Worm (Caenorhabditis elegans) whole organism, late embryonic: ENCODE data around the gene saeg-2.

ENCODE experiments used
- C08G9.2 ChIP-seq: sonication (generic microtip); optimal IDR thresholded peaks from 2 replicates; lab custom pipeline; 2016; ENCODE audit warnings: mild to moderate bottlenecking, missing genetic modification characterization, moderate library complexity, missing compliant biosample characterization
- K02D7.2 ChIP-seq: sonication (generic microtip); optimal IDR thresholded peaks from 2 replicates; lab custom pipeline; 2017; ENCODE audit warnings: mild to moderate bottlenecking, missing genetic modification characterization, missing compliant biosample characterization
- ama-1 ChIP-seq: fragments of 150-350 bp; optimal IDR thresholded peaks from 2 replicates; lab custom pipeline; 2014
- ceh-19 ChIP-seq: fragments of 200-800 bp; sonication (Bioruptor generic); optimal IDR thresholded peaks from 2 replicates; lab custom pipeline; 2018; ENCODE audit warnings: mild to moderate bottlenecking, missing genetic modification characterization, missing compliant biosample characterization
- ceh-22 ChIP-seq: sonication (generic microtip); optimal IDR thresholded peaks from 2 replicates; lab custom pipeline; 2017; ENCODE audit warnings: missing biosample characterization, missing genetic modification characterization
- ceh-24 ChIP-seq: sonication (generic microtip); optimal IDR thresholded peaks from 2 replicates; lab custom pipeline; 2016; ENCODE audit warnings: mild to moderate bottlenecking, missing genetic modification characterization, missing compliant biosample characterization
- ceh-31 ChIP-seq: sonication (generic microtip); optimal IDR thresholded peaks from 2 replicates; lab custom pipeline; 2016; ENCODE audit warnings: missing genetic modification characterization, missing compliant biosample characterization
- ceh-9 ChIP-seq: sonication (generic microtip); optimal IDR thresholded peaks from 2 replicates; lab custom pipeline; 2016; ENCODE audit warnings: mild to moderate bottlenecking, missing genetic modification characterization, inconsistent platforms, missing compliant biosample characterization
- dmd-4 ChIP-seq: sonication (generic microtip); optimal IDR thresholded peaks from 2 replicates; lab custom pipeline; 2016; ENCODE audit warnings: borderline replicate concordance, missing genetic modification characterization, missing compliant biosample characterization
- dve-1 ChIP-seq: sonication (generic microtip); optimal IDR thresholded peaks from 2 replicates; lab custom pipeline; 2017; ENCODE audit warnings: antibody characterized with exemption, mild to moderate bottlenecking, missing genetic modification characterization, missing compliant biosample characterization
- elt-2 ChIP-seq: sonication (generic microtip); optimal IDR thresholded peaks from 2 replicates; lab custom pipeline; 2016; ENCODE audit warnings: missing genetic modification reagents, missing genetic modification characterization, missing compliant biosample characterization
- elt-4 ChIP-seq: sonication (generic microtip); optimal IDR thresholded peaks from 2 replicates; lab custom pipeline; 2016; ENCODE audit warnings: missing genetic modification characterization, missing compliant biosample characterization
- ets-4 ChIP-seq: sonication (generic microtip); optimal IDR thresholded peaks from 2 replicates; lab custom pipeline; 2016; ENCODE audit warnings: missing genetic modification characterization, missing compliant biosample characterization
- fkh-10 ChIP-seq: fragments of 150-350 bp; optimal IDR thresholded peaks from 2 replicates; lab custom pipeline; 2014; ENCODE audit warnings: missing biosample characterization, missing genetic modification reagents, missing genetic modification characterization
- fkh-6 ChIP-seq: sonication (generic microtip); optimal IDR thresholded peaks from 2 replicates; lab custom pipeline; 2016; ENCODE audit warnings: missing genetic modification characterization, missing compliant biosample characterization
- gmeb-2 ChIP-seq: sonication (generic microtip); optimal IDR thresholded peaks from 2 replicates; lab custom pipeline; 2016; ENCODE audit warnings: missing genetic modification characterization, inconsistent platforms, missing compliant biosample characterization
- hlh-13 ChIP-seq: fragments of 200-800 bp; sonication (Bioruptor generic); optimal IDR thresholded peaks from 2 replicates; lab custom pipeline; 2018; ENCODE audit warnings: mild to moderate bottlenecking, missing genetic modification characterization, missing compliant biosample characterization
- hlh-30 ChIP-seq: sonication (generic microtip); optimal IDR thresholded peaks from 2 replicates; lab custom pipeline; 2017; ENCODE audit warnings: antibody characterized with exemption, missing genetic modification characterization, missing compliant biosample characterization; ENCODE audit not compliant: insufficient read depth
- hlh-6 ChIP-seq: sonication (generic microtip); optimal IDR thresholded peaks from 2 replicates; lab custom pipeline; 2016; ENCODE audit warnings: missing genotype, missing genetic modification characterization, missing compliant biosample characterization
- lim-6 ChIP-seq: sonication (generic microtip); optimal IDR thresholded peaks from 2 replicates; lab custom pipeline; 2016; ENCODE audit warnings: missing genetic modification characterization, missing compliant biosample characterization
- nfya-1 ChIP-seq: sonication (generic microtip); optimal IDR thresholded peaks from 2 replicates; lab custom pipeline; 2017; ENCODE audit warnings: missing genetic modification characterization, mild to moderate bottlenecking, missing compliant biosample characterization, antibody characterized with exemption, moderate library complexity
- nhr-232 ChIP-seq: sonication (generic microtip); optimal IDR thresholded peaks from 2 replicates; lab custom pipeline; 2016; ENCODE audit warnings: missing genetic modification characterization, missing compliant biosample characterization
- pat-9 ChIP-seq: fragments of 200-800 bp; sonication (Bioruptor generic); optimal IDR thresholded peaks from 2 replicates; lab custom pipeline; 2018; ENCODE audit warnings: mild to moderate bottlenecking, missing genetic modification characterization, moderate library complexity, missing compliant biosample characterization
- pqm-1 ChIP-seq: sonication (generic microtip); optimal IDR thresholded peaks from 2 replicates; lab custom pipeline; 2016; ENCODE audit warnings: missing genetic modification characterization, missing compliant biosample characterization
- pros-1 ChIP-seq: fragments of 150-350 bp; optimal IDR thresholded peaks from 2 replicates; lab custom pipeline; 2014; ENCODE audit warnings: missing biosample characterization, missing genetic modification reagents, missing genetic modification characterization
- ref-2 ChIP-seq: sonication (generic microtip); optimal IDR thresholded peaks from 2 replicates; lab custom pipeline; 2016; ENCODE audit warnings: missing genetic modification characterization, missing compliant biosample characterization
- sdc-2 ChIP-seq: sonication (generic microtip); optimal IDR thresholded peaks from 2 replicates; lab custom pipeline; 2016; ENCODE audit warnings: missing genotype, missing genetic modification characterization, missing compliant biosample characterization
- syd-9 ChIP-seq: sonication (generic microtip); optimal IDR thresholded peaks from 2 replicates; lab custom pipeline; 2016; ENCODE audit warnings: mild to moderate bottlenecking, missing genetic modification characterization, moderate library complexity, missing compliant biosample characterization
- tbx-2 ChIP-seq: sonication (generic microtip); optimal IDR thresholded peaks from 2 replicates; lab custom pipeline; 2016; ENCODE audit warnings: missing genetic modification characterization, missing compliant biosample characterization
- unc-42 ChIP-seq: sonication (generic microtip); optimal IDR thresholded peaks from 2 replicates; lab custom pipeline; 2016; ENCODE audit warnings: missing genotype, missing genetic modification characterization, missing compliant biosample characterization
- unc-55 ChIP-seq: sonication (generic microtip); optimal IDR thresholded peaks from 2 replicates; lab custom pipeline; 2017; ENCODE audit warnings: missing biosample characterization, missing genetic modification reagents, missing genetic modification characterization
- unc-86 ChIP-seq: sonication (generic microtip); optimal IDR thresholded peaks from 2 replicates; lab custom pipeline; 2016; ENCODE audit warnings: missing genetic modification characterization, missing compliant biosample characterization
- zip-5 ChIP-seq: sonication (generic microtip); optimal IDR thresholded peaks from 2 replicates; lab custom pipeline; 2016; ENCODE audit warnings: missing genetic modification characterization, missing compliant biosample characterization

The saeg-2 gene

DNA sequence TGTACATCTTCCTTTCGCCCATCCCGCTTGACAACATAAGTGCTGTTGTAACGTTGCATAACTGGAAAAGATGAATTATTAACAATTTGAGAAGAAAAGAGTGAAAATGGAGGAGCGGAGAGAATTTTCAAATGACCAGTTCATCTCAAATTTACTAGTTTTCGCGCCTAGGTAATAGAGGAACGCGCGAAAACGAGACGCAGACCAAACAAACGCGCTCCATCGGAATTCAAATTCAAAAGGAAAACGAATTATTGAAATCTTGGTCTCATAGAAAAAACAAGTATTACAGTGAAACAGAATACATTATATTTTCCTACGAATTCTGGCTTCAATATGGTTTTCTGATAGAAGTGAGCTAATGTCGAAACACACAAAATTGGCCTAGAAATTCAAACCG, 12.0 kb upstream of the saeg-2 start:
- TF ChIP-seq nfya-1 (tag; lab: Kevin White, UChicago) (peak; percentile 13), ceh-24 (tag; lab: Kevin White, UChicago) (no peak), sdc-2 (tag; lab: Kevin White, UChicago) (no peak)

ce11 chrIII:9228722-9229121, 11.4 kb upstream of the saeg-2 start, which contains the start of gene rnr-1:
TSS of gene rnr-1 (minus strand) at chrIII:9228798.
- no peak for TF ChIP-seq ref-2 (tag; lab: Kevin White, UChicago)
- no peak for TF ChIP-seq zip-5 (tag; lab: Kevin White, UChicago)
- TF ChIP-seq gmeb-2 (tag; lab: Kevin White, UChicago) = no peak
- no peak for TF ChIP-seq ceh-22 (tag; lab: Kevin White, UChicago)
- TF ChIP-seq elt-4 (tag; lab: Kevin White, UChicago) = no peak
- TF ChIP-seq ama-1 (lab: Kevin White, UChicago) = no peak

ce11 chrIII:9231173-9231572, 9.0 kb upstream of the saeg-2 start, which contains the start of gene T23G5.3:
TSS of gene T23G5.3 (minus strand) at chrIII:9231273.
- TF ChIP-seq hlh-30 (tag; lab: Kevin White, UChicago) (no peak), unc-55 (GFP tag; lab: Kevin White, UChicago) (no peak), lim-6 (no peak), syd-9 (tag; lab: Kevin White, UChicago) (no peak), C08G9.2 (tag; lab: Kevin White, UChicago) (no peak), dve-1 (tag; lab: Kevin White, UChicago) (no peak), unc-86 (tag; lab: Kevin White, UChicago) (no peak), K02D7.2 (tag; lab: Kevin White, UChicago) (no peak), pros-1 (tag; lab: Kevin White, UChicago) (no peak), nhr-232 (tag; lab: Kevin White, UChicago) (no peak), unc-42 (tag; lab: Kevin White, UChicago) (no peak), elt-4 (tag; lab: Kevin White, UChicago) (no peak), elt-2 (tag; lab: Kevin White, UChicago) (no peak), fkh-10 (GFP tag; lab: Kevin White, UChicago) (no peak), hlh-6 (tag; lab: Kevin White, UChicago) (no peak), ets-4 (tag; lab: Kevin White, UChicago) (no peak), hlh-13 (no peak), fkh-6 (no peak), ceh-19 (GFP tag; lab: Kevin White, UChicago) (no peak)

ce11 chrIII:9236228-9236627, 3.9 kb upstream of the saeg-2 start, which contains the start of gene T23G5.2:
TSS of gene T23G5.2 (minus strand) at chrIII:9236328.
- TF ChIP-seq fkh-10 (GFP tag; lab: Kevin White, UChicago) (no peak), ceh-9 (tag; lab: Kevin White, UChicago) (no peak), tbx-2 (tag; lab: Kevin White, UChicago) (no peak)
- TF ChIP-seq, all 69 proteins: peak for 0

DNA sequence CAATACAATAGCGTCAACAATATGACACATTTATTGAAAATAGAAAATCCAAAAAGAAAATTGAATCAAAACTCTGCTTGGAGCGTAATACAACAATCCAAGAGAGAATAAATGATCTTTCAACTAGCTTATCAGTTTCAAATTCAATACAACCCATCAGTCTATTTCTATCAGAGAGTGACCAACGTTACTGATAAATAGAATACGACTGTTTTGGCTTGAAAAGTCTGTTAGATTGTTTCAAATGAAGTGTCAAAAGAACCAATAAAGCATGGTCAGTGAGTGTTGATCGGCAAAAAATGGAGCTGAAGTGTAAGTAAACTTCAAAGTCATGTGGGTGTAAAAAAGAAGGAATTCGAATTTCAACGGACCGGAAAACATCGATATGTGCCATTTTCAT, 2.5 kb upstream of the saeg-2 start:
- TF ChIP-seq hlh-6 (tag; lab: Kevin White, UChicago) = no peak
- no peak for TF ChIP-seq dmd-4 (tag; lab: Kevin White, UChicago)
- no peak for TF ChIP-seq ceh-31 (tag; lab: Kevin White, UChicago)
- TF ChIP-seq pat-9 (tag; lab: Kevin White, UChicago) = no peak
- TF ChIP-seq pqm-1 (tag; lab: Kevin White, UChicago) = no peak
- TF ChIP-seq nhr-232 (tag; lab: Kevin White, UChicago) = no peak
- TF ChIP-seq syd-9 (tag; lab: Kevin White, UChicago) = no peak
- TF ChIP-seq ceh-19 (GFP tag; lab: Kevin White, UChicago) = no peak
- TF ChIP-seq ets-4 (tag; lab: Kevin White, UChicago) = no peak
- no peak for TF ChIP-seq unc-42 (tag; lab: Kevin White, UChicago)
- TF ChIP-seq nfya-1 (tag; lab: Kevin White, UChicago) = no peak
- TF ChIP-seq, all 69 proteins: peak for 0
